Fruit fly (Drosophila melanogaster) whole organism, embryonic: ENCODE results near the gene Ras85D.
A peak's percentile ranks its signal among the peaks of the same experiment; 100 is the strongest.

ENCODE experiments used
- Adf1 ChIP-seq: fragments of 200-800 bp; sonication (Bioruptor generic); IDR thresholded peaks from 2 replicates; pipeline ENCODE4 v1.3.6; 2022; ENCODE audit warnings: missing biosample characterization, missing genetic modification characterization
- Antp ChIP-seq: fragments of 200-800 bp; sonication (Bioruptor generic); optimal IDR thresholded peaks from 3 replicates; lab custom pipeline; 2016; ENCODE audit warnings: missing biosample characterization, missing genetic modification characterization
- Bdp1 ChIP-seq: fragments of 200-800 bp; sonication (Bioruptor generic); optimal IDR thresholded peaks from 3 replicates; lab custom pipeline; 2016; ENCODE audit warnings: missing biosample characterization, missing genetic modification characterization
- CG12299 ChIP-seq: fragments of 200-800 bp; sonication (Bioruptor generic); optimal IDR thresholded peaks from 2 replicates; lab custom pipeline; 2018; ENCODE audit warnings: missing biosample characterization, mild to moderate bottlenecking, missing genetic modification characterization
- CG12744 ChIP-seq: fragments of 200-800 bp; sonication (Bioruptor generic); optimal IDR thresholded peaks from 2 replicates; lab custom pipeline; 2016; ENCODE audit warnings: missing biosample characterization, missing genetic modification characterization
- CG13296 ChIP-seq: fragments of 200-800 bp; sonication (Bioruptor generic); optimal IDR thresholded peaks from 3 replicates; lab custom pipeline; 2018; ENCODE audit warnings: missing biosample characterization, mild to moderate bottlenecking, missing genetic modification characterization
- CG15011 ChIP-seq: fragments of 200-800 bp; sonication (Bioruptor generic); optimal IDR thresholded peaks from 3 replicates; lab custom pipeline; 2018; ENCODE audit warnings: missing biosample characterization, mild to moderate bottlenecking, missing genetic modification characterization
- CG15514 ChIP-seq: fragments of 200-800 bp; sonication (Bioruptor generic); optimal IDR thresholded peaks from 3 replicates; lab custom pipeline; 2017; ENCODE audit warnings: missing biosample characterization, missing genetic modification characterization, mild to moderate bottlenecking, moderate library complexity, missing genetic modification reagents
- CG17361 ChIP-seq: fragments of 200-800 bp; sonication (Bioruptor generic); IDR thresholded peaks from 3 replicates; pipeline ENCODE4 v1.3.6; 2022; ENCODE audit warnings: missing biosample characterization, missing genetic modification characterization
- CG18011 ChIP-seq: fragments of 200-800 bp; sonication (Bioruptor generic); optimal IDR thresholded peaks from 2 replicates; lab custom pipeline; 2017; ENCODE audit warnings: missing biosample characterization, missing genetic modification characterization, mild to moderate bottlenecking, moderate library complexity, missing genotype
- CG31365 ChIP-seq: fragments of 200-800 bp; sonication (Bioruptor generic); optimal IDR thresholded peaks from 2 replicates; lab custom pipeline; 2018; ENCODE audit warnings: missing biosample characterization, mild to moderate bottlenecking, missing genetic modification characterization
- CG32772 ChIP-seq: fragments of 200-800 bp; sonication (Bioruptor generic); IDR thresholded peaks from 2 replicates; pipeline ENCODE4 v1.3.6; 2022; ENCODE audit warnings: missing biosample characterization, missing genetic modification characterization
- CG3281 ChIP-seq: fragments of 200-800 bp; sonication (Bioruptor generic); optimal IDR thresholded peaks from 3 replicates; lab custom pipeline; 2017; ENCODE audit warnings: missing biosample characterization, mild to moderate bottlenecking, missing genetic modification characterization
- CG3838 ChIP-seq: fragments of 200-800 bp; sonication (Bioruptor generic); optimal IDR thresholded peaks from 3 replicates; lab custom pipeline; 2016; ENCODE audit warnings: missing biosample characterization, missing genetic modification characterization
- CG4707 ChIP-seq: fragments of 200-800 bp; sonication (Bioruptor generic); optimal IDR thresholded peaks from 2 replicates; lab custom pipeline; 2018; ENCODE audit warnings: missing biosample characterization, mild to moderate bottlenecking, missing genetic modification characterization, moderate library complexity
- CG6813 ChIP-seq: fragments of 200-800 bp; sonication (Bioruptor generic); optimal IDR thresholded peaks from 2 replicates; lab custom pipeline; 2017; ENCODE audit warnings: missing biosample characterization, missing genetic modification characterization, mild to moderate bottlenecking, moderate library complexity, missing genetic modification reagents
- CG6854 ChIP-seq: fragments of 200-800 bp; sonication (Bioruptor generic); optimal IDR thresholded peaks from 3 replicates; lab custom pipeline; 2017; ENCODE audit warnings: missing biosample characterization, mild to moderate bottlenecking, missing genetic modification characterization
- CG7745 ChIP-seq: fragments of 200-800 bp; sonication (Bioruptor generic); optimal IDR thresholded peaks from 2 replicates; lab custom pipeline; 2018; ENCODE audit warnings: missing biosample characterization, mild to moderate bottlenecking, missing genetic modification characterization, moderate library complexity
- CG8089 ChIP-seq: fragments of 200-800 bp; sonication (Bioruptor generic); optimal IDR thresholded peaks from 3 replicates; lab custom pipeline; 2016; ENCODE audit warnings: missing biosample characterization, missing genetic modification characterization
- CG8478 ChIP-seq: fragments of >200 bp; optimal IDR thresholded peaks from 2 replicates; lab custom pipeline; 2018
- CrebB ChIP-seq: fragments of 200-800 bp; sonication (Bioruptor generic); optimal IDR thresholded peaks from 3 replicates; lab custom pipeline; 2018; ENCODE audit warnings: missing biosample characterization, mild to moderate bottlenecking, missing genetic modification characterization
- Dad ChIP-seq: fragments of 200-800 bp; sonication (Bioruptor generic); optimal IDR thresholded peaks from 3 replicates; lab custom pipeline; 2016; ENCODE audit warnings: missing biosample characterization, missing genetic modification characterization
- Deaf1 ChIP-seq: fragments of 200-800 bp; optimal IDR thresholded peaks from 3 replicates; lab custom pipeline; 2019; ENCODE audit warnings: missing biosample characterization, mild to moderate bottlenecking, missing genetic modification characterization, moderate library complexity
- Ets97D ChIP-seq: fragments of 200-800 bp; sonication (Bioruptor generic); optimal IDR thresholded peaks from 3 replicates; lab custom pipeline; 2016; ENCODE audit warnings: missing biosample characterization, missing genetic modification characterization
- HHEX ChIP-seq: fragments of 200-800 bp; sonication (Bioruptor generic); optimal IDR thresholded peaks from 3 replicates; lab custom pipeline; 2017; ENCODE audit warnings: missing biosample characterization, mild to moderate bottlenecking, missing genetic modification characterization, missing genetic modification reagents
- HmgZ ChIP-seq: fragments of 200-800 bp; sonication (Bioruptor generic); optimal IDR thresholded peaks from 2 replicates; lab custom pipeline; 2018; ENCODE audit warnings: missing biosample characterization, mild to moderate bottlenecking, missing genetic modification characterization
- Hr78 ChIP-seq, 2 experiments: fragments of 200-800 bp in 1 of 2; fragments of >200 bp in 1 of 2; sonication (Bioruptor generic) in 1 of 2; optimal IDR thresholded peaks; 2 replicates each; lab custom pipeline; 2017 to 2019; ENCODE audit warnings: missing biosample characterization in 2 of 2, missing genetic modification characterization in 2 of 2, mild to moderate bottlenecking in 1 of 2, moderate library complexity in 1 of 2
- MTF-1 ChIP-seq: fragments of 200-800 bp; sonication (Bioruptor generic); optimal IDR thresholded peaks from 2 replicates; lab custom pipeline; 2018; ENCODE audit warnings: missing biosample characterization, mild to moderate bottlenecking, missing genetic modification characterization, borderline replicate concordance
- Mes4 ChIP-seq: fragments of 200-800 bp; sonication (Bioruptor generic); optimal IDR thresholded peaks from 2 replicates; lab custom pipeline; 2016; ENCODE audit warnings: missing biosample characterization, missing genetic modification characterization
- Sry-δ ChIP-seq: fragments of 200-800 bp; sonication (Bioruptor generic); optimal IDR thresholded peaks from 2 replicates; lab custom pipeline; 2016; ENCODE audit warnings: missing biosample characterization, missing genetic modification characterization
- Xbp1 ChIP-seq: fragments of 200-800 bp; sonication (Bioruptor generic); optimal IDR thresholded peaks from 3 replicates; lab custom pipeline; 2016; ENCODE audit warnings: missing biosample characterization, mild to moderate bottlenecking, missing genetic modification characterization
- az2 ChIP-seq: fragments of 200-800 bp; sonication (Bioruptor generic); optimal IDR thresholded peaks from 3 replicates; lab custom pipeline; 2016; ENCODE audit warnings: missing biosample characterization, missing genetic modification characterization
- cg ChIP-seq: fragments of 200-800 bp; sonication (Bioruptor generic); optimal IDR thresholded peaks from 3 replicates; lab custom pipeline; 2019; ENCODE audit warnings: missing biosample characterization, mild to moderate bottlenecking, missing genetic modification characterization, moderate library complexity
- chn ChIP-seq: fragments of 200-800 bp; sonication (Bioruptor generic); optimal IDR thresholded peaks from 2 replicates; lab custom pipeline; 2016; ENCODE audit warnings: missing biosample characterization, missing genetic modification characterization
- fd64A ChIP-seq: fragments of 200-800 bp; sonication (Bioruptor generic); optimal IDR thresholded peaks from 3 replicates; lab custom pipeline; 2018; ENCODE audit warnings: missing biosample characterization, mild to moderate bottlenecking, missing genetic modification characterization
- ftz-f1 ChIP-seq: fragments of 200-800 bp; sonication (Bioruptor generic); optimal IDR thresholded peaks from 2 replicates; lab custom pipeline; 2016; ENCODE audit warnings: missing biosample characterization, missing genetic modification characterization
- fu2 ChIP-seq: fragments of 200-800 bp; sonication (Bioruptor generic); optimal IDR thresholded peaks from 2 replicates; lab custom pipeline; 2016; ENCODE audit warnings: missing biosample characterization, missing genetic modification characterization
- lbe ChIP-seq: fragments of 200-800 bp; sonication (Bioruptor generic); optimal IDR thresholded peaks from 2 replicates; lab custom pipeline; 2016; ENCODE audit warnings: missing biosample characterization, mild to moderate bottlenecking, missing genetic modification characterization
- lov ChIP-seq, 2 experiments: fragments of 200-800 bp in 1 of 2; fragments of >200 bp in 1 of 2; sonication (Bioruptor generic) in 1 of 2; IDR thresholded peaks in 1 of 2; optimal IDR thresholded peaks in 1 of 2; 2 replicates in 1 of 2; 3 replicates in 1 of 2; pipeline versions ENCODE4 v1.3.6 to Lab custom; 2017 to 2022; ENCODE audit warnings: missing biosample characterization in 1 of 2, missing genetic modification characterization in 1 of 2
- mam ChIP-seq: fragments of 200-800 bp; sonication (Bioruptor generic); optimal IDR thresholded peaks from 3 replicates; lab custom pipeline; 2016; ENCODE audit warnings: missing biosample characterization, missing genetic modification characterization
- nom ChIP-seq: fragments of 200-800 bp; sonication (Bioruptor generic); optimal IDR thresholded peaks from 2 replicates; lab custom pipeline; 2017; ENCODE audit warnings: missing biosample characterization, missing genetic modification characterization, mild to moderate bottlenecking, moderate library complexity, missing genetic modification reagents
- phol ChIP-seq: fragments of 200-800 bp; sonication (Bioruptor generic); optimal IDR thresholded peaks from 3 replicates; lab custom pipeline; 2018; ENCODE audit warnings: missing biosample characterization, mild to moderate bottlenecking, missing genetic modification characterization, moderate library complexity
- pum ChIP-seq: fragments of 200-800 bp; sonication (Bioruptor generic); optimal IDR thresholded peaks from 2 replicates; lab custom pipeline; 2016; ENCODE audit warnings: missing biosample characterization, missing genetic modification characterization
- tgo ChIP-seq: fragments of 200-800 bp; sonication (Bioruptor generic); IDR thresholded peaks from 3 replicates; pipeline ENCODE4 v1.3.6; 2022; ENCODE audit warnings: missing biosample characterization, missing genetic modification characterization

Ras85D gene

dm6 chr3R:9551013-9551658 lies 38.3 kb upstream of the Ras85D start (continued):
- TF ChIP-seq CG7745 (tag; lab: Kevin White, UChicago) (no peak), CG18011 (GFP tag; lab: Kevin White, UChicago) (peak; percentile 25), Dad (GFP tag; lab: Kevin White, UChicago) (peak; percentile 11), cg (GFP tag; lab: Kevin White, UChicago) (peak; percentile 97), CG3281 (GFP tag; lab: Kevin White, UChicago) (peak; percentile 63), CG12744 (GFP tag; lab: Kevin White, UChicago) (peak; percentile 38), CG6813 (GFP tag; lab: Kevin White, UChicago) (peak; percentile 85), az2 (GFP tag; lab: Kevin White, UChicago) (no peak), lov (optimal IDR thresholded peaks at IDR 0.05; lab: Kevin White, UChicago) (peak; percentile 36), lov (GFP tag; IDR thresholded peaks at IDR 0.05; lab: Robert Waterston, UW) (no peak), HHEX (GFP tag; lab: Kevin White, UChicago) (peak; percentile 70), fd64A (GFP tag; lab: Kevin White, UChicago) (peak; percentile 65), CrebB (tag; lab: Kevin White, UChicago) (peak; percentile 68), CG4707 (GFP tag; lab: Kevin White, UChicago) (peak; percentile 24), CG32772 (GFP tag; lab: Robert Waterston, UW) (no peak), fu2 (GFP tag; lab: Kevin White, UChicago) (peak; percentile 17), CG15011 (peak; percentile 19), CG15514 (peak; percentile 72), CG8478 (peak; percentile 43), CG8089 (peak; percentile 32), lbe (GFP tag; lab: Kevin White, UChicago) (peak; percentile 58), pum (no peak), Mes4 (GFP tag; lab: Kevin White, UChicago) (no peak), MTF-1 (GFP tag; lab: Kevin White, UChicago) (peak; percentile 79), ftz-f1 (peak; percentile 97), CG6854 (GFP tag; lab: Kevin White, UChicago) (peak; percentile 71), CG3838 (GFP tag; lab: Kevin White, UChicago) (no peak), Antp (GFP tag; lab: Kevin White, UChicago) (peak; percentile 13), Hr78 (GFP tag; optimal IDR thresholded peaks at IDR 0.05; lab: Kevin White, UChicago) (peak in 1 of 2 experiments; percentile 99), Sry-δ (peak; percentile 27), Adf1 (GFP tag; lab: Robert Waterston, UW) (no peak), CG13296 (GFP tag; lab: Kevin White, UChicago) (peak; percentile 80), CG12299 (tag; lab: Kevin White, UChicago) (no peak), mam (GFP tag; lab: Kevin White, UChicago) (peak; percentile 21), Deaf1 (tag; lab: Kevin White, UChicago) (peak; percentile 49), Bdp1 (GFP tag; lab: Kevin White, UChicago) (peak; percentile 27), nom (GFP tag; lab: Kevin White, UChicago) (peak; percentile 90), CG31365 (tag; lab: Kevin White, UChicago) (peak; percentile 63), phol (tag; lab: Kevin White, UChicago) (no peak), HmgZ (peak; percentile 79), tgo (GFP tag; lab: Robert Waterston, UW) (no peak), Xbp1 (no peak), CG17361 (GFP tag; lab: Robert Waterston, UW) (no peak), Ets97D (GFP tag; lab: Kevin White, UChicago) (peak; percentile 4), chn (GFP tag; lab: Kevin White, UChicago) (peak; percentile 76)
